Fruit fly (Drosophila melanogaster) whole organism, embryonic: ENCODE results near the gene lectin-28C.

ENCODE experiments used
- BtbVII ChIP-seq: fragments of 200-800 bp; sonication (Bioruptor generic); optimal IDR thresholded peaks from 3 replicates; lab custom pipeline; 2017; ENCODE audit warnings: missing biosample characterization, mild to moderate bottlenecking, missing genetic modification characterization
- CG10274 ChIP-seq: fragments of 200-800 bp; sonication (Bioruptor generic); optimal IDR thresholded peaks from 3 replicates; lab custom pipeline; 2017; ENCODE audit warnings: missing biosample characterization, mild to moderate bottlenecking, missing genetic modification characterization
- CG10654 ChIP-seq: fragments of 200-800 bp; sonication (Bioruptor generic); optimal IDR thresholded peaks from 2 replicates; lab custom pipeline; 2016; ENCODE audit warnings: missing biosample characterization, missing genetic modification characterization
- CG11456 ChIP-seq: fragments of 200-800 bp; sonication (Bioruptor generic); IDR thresholded peaks from 3 replicates; pipeline ENCODE4 v1.3.6; 2022; ENCODE audit warnings: missing biosample characterization, missing genetic modification characterization
- CG1233 ChIP-seq: fragments of 200-800 bp; sonication (Bioruptor generic); optimal IDR thresholded peaks from 4 replicates; lab custom pipeline; 2018; ENCODE audit warnings: missing biosample characterization, mild to moderate bottlenecking, missing genetic modification characterization
- CG14710 ChIP-seq: fragments of 200-800 bp; sonication (Bioruptor generic); optimal IDR thresholded peaks from 3 replicates; lab custom pipeline; 2019; ENCODE audit warnings: missing biosample characterization, mild to moderate bottlenecking, missing genetic modification characterization, moderate library complexity
- CG2199 ChIP-seq: fragments of 200-800 bp; sonication (Bioruptor generic); IDR thresholded peaks from 3 replicates; pipeline ENCODE4 v1.3.6; 2022; ENCODE audit warnings: missing biosample characterization, missing genetic modification characterization
- CG3163 ChIP-seq: fragments of 200-800 bp; sonication (Bioruptor generic); optimal IDR thresholded peaks from 3 replicates; lab custom pipeline; 2016; ENCODE audit warnings: missing biosample characterization, missing genetic modification characterization
- CG32767 ChIP-seq: fragments of 200-800 bp; sonication (Bioruptor generic); IDR thresholded peaks from 2 replicates; pipeline ENCODE4 v1.3.6; 2022; ENCODE audit warnings: missing biosample characterization, missing genetic modification characterization
- CG33213 ChIP-seq: fragments of 200-800 bp; sonication (Bioruptor generic); optimal IDR thresholded peaks from 3 replicates; lab custom pipeline; 2016; ENCODE audit warnings: missing biosample characterization, missing genetic modification characterization
- CG34376 ChIP-seq: fragments of 200-800 bp; sonication (Bioruptor generic); optimal IDR thresholded peaks from 2 replicates; lab custom pipeline; 2018; ENCODE audit warnings: missing biosample characterization, mild to moderate bottlenecking, missing genetic modification characterization
- CG34422 ChIP-seq: fragments of 200-800 bp; sonication (Bioruptor generic); IDR thresholded peaks from 3 replicates; pipeline ENCODE4 v1.3.6; 2022; ENCODE audit warnings: missing biosample characterization, missing genetic modification characterization
- CG4282 ChIP-seq: fragments of 200-800 bp; sonication (Bioruptor generic); optimal IDR thresholded peaks from 2 replicates; lab custom pipeline; 2016; ENCODE audit warnings: missing biosample characterization, missing genetic modification characterization
- CG7963 ChIP-seq: fragments of 200-800 bp; sonication (Bioruptor generic); IDR thresholded peaks from 3 replicates; pipeline ENCODE4 v1.3.6; 2022; ENCODE audit warnings: missing biosample characterization, missing genetic modification characterization; ENCODE audit not compliant: partially characterized antibody
- CG9797 ChIP-seq: fragments of 200-800 bp; sonication (Bioruptor generic); optimal IDR thresholded peaks from 3 replicates; lab custom pipeline; 2018; ENCODE audit warnings: missing biosample characterization, mild to moderate bottlenecking, missing genetic modification characterization
- CTCF ChIP-seq: fragments of 200-800 bp; sonication (Bioruptor generic); optimal IDR thresholded peaks from 2 replicates; lab custom pipeline; 2017; ENCODE audit warnings: missing biosample characterization, mild to moderate bottlenecking, missing genetic modification characterization, moderate library complexity
- CrebB ChIP-seq: fragments of 200-800 bp; sonication (Bioruptor generic); optimal IDR thresholded peaks from 3 replicates; lab custom pipeline; 2018; ENCODE audit warnings: missing biosample characterization, mild to moderate bottlenecking, missing genetic modification characterization
- Dip2 ChIP-seq: fragments of 200-800 bp; sonication (Bioruptor generic); IDR thresholded peaks from 2 replicates; pipeline ENCODE4 v1.3.6; 2022; ENCODE audit warnings: missing biosample characterization, missing genetic modification characterization
- Dll ChIP-seq: fragments of 200-800 bp; sonication (Bioruptor generic); IDR thresholded peaks from 4 replicates; pipeline ENCODE4 v1.3.6; 2022; ENCODE audit warnings: missing biosample characterization, missing genetic modification characterization; ENCODE audit not compliant: partially characterized antibody
- H15 ChIP-seq: fragments of 200-800 bp; sonication (Bioruptor generic); IDR thresholded peaks from 3 replicates; pipeline ENCODE4 v1.3.6; 2022; ENCODE audit warnings: missing biosample characterization, missing genetic modification characterization
- Mad ChIP-seq: fragments of 200-800 bp; sonication (Bioruptor generic); optimal IDR thresholded peaks from 2 replicates; lab custom pipeline; 2016; ENCODE audit warnings: missing biosample characterization, missing genetic modification characterization
- Nf-YC ChIP-seq: fragments of 200-800 bp; optimal IDR thresholded peaks from 3 replicates; lab custom pipeline; 2019; ENCODE audit warnings: missing biosample characterization, mild to moderate bottlenecking, missing genetic modification characterization, moderate library complexity
- Oli ChIP-seq: fragments of 200-800 bp; sonication (Bioruptor generic); optimal IDR thresholded peaks from 2 replicates; lab custom pipeline; 2018; ENCODE audit warnings: missing biosample characterization, mild to moderate bottlenecking, missing genetic modification characterization, moderate library complexity
- Optix ChIP-seq: fragments of 200-800 bp; sonication (Bioruptor generic); IDR thresholded peaks from 3 replicates; pipeline ENCODE4 v1.3.6; 2022; ENCODE audit warnings: missing biosample characterization, missing genetic modification characterization
- Sox100B ChIP-seq: fragments of 200-800 bp; sonication (Bioruptor generic); optimal IDR thresholded peaks from 3 replicates; lab custom pipeline; 2018; ENCODE audit warnings: missing biosample characterization, mild to moderate bottlenecking, missing genetic modification characterization
- Taf1 ChIP-seq: fragments of 200-800 bp; sonication (Bioruptor generic); IDR thresholded peaks from 2 replicates; pipeline ENCODE4 v1.3.6; 2022; ENCODE audit warnings: missing biosample characterization, missing genetic modification characterization
- abd-A ChIP-seq: fragments of 200-800 bp; sonication (Bioruptor generic); optimal IDR thresholded peaks from 3 replicates; lab custom pipeline; 2019; ENCODE audit warnings: missing biosample characterization, mild to moderate bottlenecking, missing genetic modification characterization, moderate library complexity
- ac ChIP-seq: fragments of 200-800 bp; sonication (Bioruptor generic); optimal IDR thresholded peaks from 3 replicates; lab custom pipeline; 2017; ENCODE audit warnings: missing biosample characterization, mild to moderate bottlenecking, missing genetic modification characterization
- amos ChIP-seq: fragments of 200-800 bp; sonication (Bioruptor generic); IDR thresholded peaks from 2 replicates; pipeline ENCODE4 v1.3.6; 2022; ENCODE audit warnings: missing biosample characterization, missing genetic modification characterization; ENCODE audit not compliant: partially characterized antibody
- br ChIP-seq: fragments of >200 bp; optimal IDR thresholded peaks from 2 replicates; lab custom pipeline; 2017
- danr ChIP-seq: fragments of 200-800 bp; sonication (Bioruptor generic); IDR thresholded peaks from 2 replicates; pipeline ENCODE4 v1.3.6; 2022; ENCODE audit warnings: missing biosample characterization, missing genetic modification characterization
- ems ChIP-seq: fragments of 200-800 bp; sonication (Bioruptor generic); optimal IDR thresholded peaks from 3 replicates; lab custom pipeline; 2016; ENCODE audit warnings: missing biosample characterization, missing genetic modification characterization
- exex ChIP-seq: fragments of 200-800 bp; sonication (Bioruptor generic); optimal IDR thresholded peaks from 4 replicates; lab custom pipeline; 2018; ENCODE audit warnings: missing biosample characterization, mild to moderate bottlenecking, missing genetic modification characterization, moderate library complexity
- fd3F ChIP-seq: fragments of 200-800 bp; sonication (Bioruptor generic); optimal IDR thresholded peaks from 2 replicates; lab custom pipeline; 2018; ENCODE audit warnings: missing biosample characterization, mild to moderate bottlenecking, missing genetic modification characterization, moderate library complexity
- fd96Cb ChIP-seq: fragments of 200-800 bp; sonication (Bioruptor generic); optimal IDR thresholded peaks from 2 replicates; lab custom pipeline; 2018; ENCODE audit warnings: missing biosample characterization, mild to moderate bottlenecking, missing genetic modification characterization, moderate library complexity
- hth ChIP-seq: fragments of >200 bp; optimal IDR thresholded peaks from 2 replicates; lab custom pipeline; 2017; ENCODE audit warnings: inconsistent platforms
- mirr ChIP-seq: fragments of 200-800 bp; sonication (Bioruptor generic); optimal IDR thresholded peaks from 3 replicates; lab custom pipeline; 2018; ENCODE audit warnings: missing biosample characterization, mild to moderate bottlenecking, missing genetic modification characterization
- nmo ChIP-seq: fragments of 200-800 bp; sonication (Bioruptor generic); optimal IDR thresholded peaks from 2 replicates; lab custom pipeline; 2018; ENCODE audit warnings: missing biosample characterization, mild to moderate bottlenecking, missing genetic modification characterization, moderate library complexity
- p53 ChIP-seq: fragments of 200-800 bp; sonication (Bioruptor generic); optimal IDR thresholded peaks from 2 replicates; lab custom pipeline; 2016; ENCODE audit warnings: missing biosample characterization, missing genetic modification characterization
- pb ChIP-seq: fragments of 200-800 bp; sonication (Bioruptor generic); optimal IDR thresholded peaks from 3 replicates; lab custom pipeline; 2016; ENCODE audit warnings: missing biosample characterization, missing genetic modification characterization
- pnt ChIP-seq: fragments of 200-800 bp; sonication (Bioruptor generic); optimal IDR thresholded peaks from 3 replicates; lab custom pipeline; 2016; ENCODE audit warnings: missing biosample characterization, missing genetic modification characterization
- prd ChIP-seq, 3 experiments: fragments of >200 bp in 2 of 3; fragments of 200-800 bp in 1 of 3; sonication (Bioruptor generic) in 1 of 3; optimal IDR thresholded peaks in 2 of 3; IDR thresholded peaks in 1 of 3; 2 replicates in 2 of 3; 3 replicates in 1 of 3; pipeline versions ENCODE4 v1.3.6 to Lab custom; 2017 to 2022; ENCODE audit warnings: missing biosample characterization in 1 of 3, missing genetic modification characterization in 1 of 3
- run ChIP-seq: fragments of 200-800 bp; sonication (Bioruptor generic); optimal IDR thresholded peaks from 3 replicates; lab custom pipeline; 2018; ENCODE audit warnings: missing biosample characterization, mild to moderate bottlenecking, missing genetic modification characterization
- stwl ChIP-seq: fragments of 200-800 bp; sonication (Bioruptor generic); optimal IDR thresholded peaks from 3 replicates; lab custom pipeline; 2018; ENCODE audit warnings: missing biosample characterization, mild to moderate bottlenecking, missing genetic modification characterization, moderate library complexity
- tin ChIP-seq: fragments of 200-800 bp; sonication (Bioruptor generic); optimal IDR thresholded peaks from 3 replicates; lab custom pipeline; 2016; ENCODE audit warnings: missing biosample characterization, missing genetic modification characterization
- toy ChIP-seq: fragments of 200-800 bp; sonication (Bioruptor generic); IDR thresholded peaks from 2 replicates; pipeline ENCODE4 v1.3.6; 2022; ENCODE audit warnings: missing biosample characterization, missing genetic modification characterization
- trem ChIP-seq: fragments of 200-800 bp; optimal IDR thresholded peaks from 3 replicates; lab custom pipeline; 2019; ENCODE audit warnings: missing biosample characterization, mild to moderate bottlenecking, missing genetic modification characterization, moderate library complexity
- tx ChIP-seq: fragments of 200-800 bp; sonication (Bioruptor generic); optimal IDR thresholded peaks from 2 replicates; lab custom pipeline; 2016; ENCODE audit warnings: missing biosample characterization, missing genetic modification characterization
- vfl ChIP-seq: fragments of 200-800 bp; sonication (Bioruptor generic); optimal IDR thresholded peaks from 2 replicates; lab custom pipeline; 2016; ENCODE audit warnings: missing biosample characterization, missing genetic modification characterization

lectin-28C gene

DNA sequence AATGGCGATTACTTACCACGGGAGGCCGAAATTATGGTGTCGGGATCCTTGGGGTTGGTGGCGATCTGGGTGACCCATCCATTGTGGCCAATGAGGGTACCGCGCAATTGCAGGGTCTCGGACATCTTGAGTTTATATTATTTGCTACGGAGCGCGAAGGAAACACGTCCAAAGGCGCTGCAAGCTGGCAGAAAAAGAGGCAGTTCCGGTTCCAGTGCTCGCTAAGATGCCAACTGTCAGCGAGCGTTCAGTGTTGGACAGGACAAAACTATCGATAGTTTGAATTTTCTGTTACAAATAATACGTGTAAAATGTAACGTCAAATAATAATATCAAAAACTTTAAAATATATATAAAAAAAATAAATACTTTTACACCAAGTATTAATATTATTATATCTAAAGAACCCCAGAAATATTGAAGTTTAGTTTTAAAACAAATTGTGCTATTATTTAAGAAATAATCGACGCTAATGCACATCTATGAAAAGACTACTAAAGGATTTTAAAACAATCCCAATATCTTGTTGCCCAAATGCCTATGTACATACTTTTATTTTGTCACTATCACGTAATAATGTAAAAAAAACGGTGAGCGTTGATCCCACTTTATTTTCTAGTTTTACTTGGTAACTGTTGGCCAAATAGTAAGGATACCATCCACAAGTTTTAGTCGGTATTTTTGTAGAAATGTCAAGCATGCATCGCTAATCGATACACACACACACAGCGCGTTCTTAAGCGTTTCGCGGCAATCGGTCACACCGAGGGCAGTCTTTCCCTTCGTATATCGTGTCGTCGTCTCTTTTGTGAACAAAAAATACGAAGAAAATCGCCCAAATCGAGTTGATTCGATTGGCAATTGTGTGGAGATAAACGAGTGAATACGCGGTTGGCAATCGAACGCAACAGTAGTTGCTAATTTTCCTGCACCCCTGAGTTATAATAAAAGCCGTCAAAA lies 29.6 kb upstream of the lectin-28C start, which contains the start of the genes Rack1 and mts (continued):
- TF ChIP-seq CTCF (peak; percentile 62), H15 (GFP tag; lab: Robert Waterston, UW) (peak; percentile 79), danr (GFP tag; lab: Robert Waterston, UW) (peak; percentile 50; the same call in 1 of the 2 replicates), prd (optimal IDR thresholded peaks at IDR 0.05; lab: Kevin White, UChicago) (no peak), prd (GFP tag; IDR thresholded peaks at IDR 0.05; lab: Robert Waterston, UW) (peak; percentile 57; the same call in 2 of the 3 replicates), run (tag; lab: Kevin White, UChicago) (peak; percentile 57), CG11456 (GFP tag; lab: Robert Waterston, UW) (peak; percentile 92), stwl (tag; lab: Kevin White, UChicago) (peak; percentile 57), vfl (GFP tag; lab: Kevin White, UChicago) (peak; percentile 82), Nf-YC (peak; percentile 60), exex (peak; percentile 50), fd3F (GFP tag; lab: Kevin White, UChicago) (peak; percentile 76), CG10274 (GFP tag; lab: Kevin White, UChicago) (peak; percentile 76), hth (lab: Kevin White, UChicago) (no peak), Optix (GFP tag; lab: Robert Waterston, UW) (peak; percentile 57; the same call in 2 of the 3 replicates), pb (GFP tag; lab: Kevin White, UChicago) (peak; percentile 79), br (lab: Kevin White, UChicago) (no peak), CG32767 (GFP tag; lab: Robert Waterston, UW) (peak; percentile 49; the same call in 1 of the 2 replicates), tx (GFP tag; lab: Kevin White, UChicago) (no peak), Dll (GFP tag; lab: Robert Waterston, UW) (peak; percentile 58; the same call in 2 of the 4 replicates), trem (tag; lab: Kevin White, UChicago) (peak; percentile 48), CG4282 (GFP tag; lab: Kevin White, UChicago) (no peak)

DNA sequence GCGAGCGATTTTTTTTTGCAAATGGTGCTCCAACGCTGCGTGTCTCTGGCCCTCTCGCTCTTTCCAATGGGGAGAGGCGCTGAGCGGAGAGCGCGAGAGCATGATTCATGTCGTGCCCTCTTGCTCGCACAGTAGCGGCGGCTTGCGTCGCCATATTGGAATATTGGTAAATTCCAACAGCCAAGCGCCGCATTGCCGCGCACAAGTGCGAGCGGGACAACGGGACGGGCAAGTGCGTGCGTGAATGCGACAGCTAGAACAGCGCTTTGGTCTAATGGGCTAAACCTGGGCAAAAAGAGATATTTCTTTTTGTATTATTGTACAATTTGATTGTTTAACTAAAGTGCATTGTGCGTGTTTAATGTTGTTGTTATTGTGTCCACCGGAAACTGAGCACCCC lies 28.6 kb upstream of the lectin-28C start:
- TF ChIP-seq tin (GFP tag; lab: Kevin White, UChicago) (no peak), nmo (GFP tag; lab: Kevin White, UChicago) (peak; percentile 82), CG34422 (GFP tag; lab: Robert Waterston, UW) (peak; percentile 90), Dip2 (GFP tag; lab: Robert Waterston, UW) (no peak), ems (GFP tag; lab: Kevin White, UChicago) (no peak), BtbVII (GFP tag; lab: Kevin White, UChicago) (no peak), CG1233 (GFP tag; lab: Kevin White, UChicago) (no peak), p53 (no peak), pnt (GFP tag; lab: Kevin White, UChicago) (no peak), CG14710 (tag; lab: Kevin White, UChicago) (no peak), Taf1 (no peak), Oli (tag; lab: Kevin White, UChicago) (no peak), Sox100B (no peak), CG33213 (GFP tag; lab: Kevin White, UChicago) (no peak), CG10654 (GFP tag; lab: Kevin White, UChicago) (no peak), CG9797 (GFP tag; lab: Kevin White, UChicago) (no peak), CG7963 (0 out of 3 replicates have a peak, but pooled peaks have one; percentile 31), ac (no peak), CrebB (tag; lab: Kevin White, UChicago) (no peak), amos (GFP tag; lab: Robert Waterston, UW) (peak; percentile 57), CG3163 (GFP tag; lab: Kevin White, UChicago) (no peak), toy (GFP tag; lab: Robert Waterston, UW) (no peak), CG2199 (0 out of 3 replicates have a peak, but pooled peaks have one; percentile 43), abd-A (tag; lab: Kevin White, UChicago) (peak; percentile 88), mirr (GFP tag; lab: Kevin White, UChicago) (peak; percentile 49), CG34376 (no peak), fd96Cb (tag; lab: Kevin White, UChicago) (no peak), Mad (GFP tag; lab: Kevin White, UChicago) (no peak)
